Worm (Caenorhabditis elegans) whole organism, young adult: Measurements from ENCODE around the gene R06F6.12.

Source experiments
- B0019.2 ChIP-seq: fragments of 200-800 bp; sonication (Bioruptor generic); conservative IDR thresholded peaks from 2 replicates; pipeline ENCODE4 v1.3.6; 2022; ENCODE audit warnings: missing genetic modification reagents, missing genetic modification characterization, missing compliant biosample characterization
- C17E4.6 ChIP-seq: fragments of 200-800 bp; sonication (Bioruptor generic); IDR thresholded peaks from 2 replicates; pipeline ENCODE4 v1.3.6; 2022; ENCODE audit warnings: missing genetic modification reagents, missing genetic modification characterization, missing compliant biosample characterization
- D2030.7 ChIP-seq: fragments of 200-800 bp; sonication (Bioruptor generic); IDR thresholded peaks from 2 replicates; pipeline ENCODE4 v1.3.6; 2022; ENCODE audit warnings: missing genetic modification reagents, missing genetic modification characterization, missing compliant biosample characterization
- F23B12.7 ChIP-seq: sonication (generic microtip); optimal IDR thresholded peaks from 2 replicates; lab custom pipeline; 2017; ENCODE audit warnings: missing genetic modification characterization, mild to moderate bottlenecking, missing compliant biosample characterization, antibody characterized with exemption, moderate library complexity; ENCODE audit not compliant: insufficient read depth
- F49E8.2 ChIP-seq: sonication (generic microtip); optimal IDR thresholded peaks from 3 replicates; lab custom pipeline; 2017; ENCODE audit warnings: missing genetic modification characterization, mild to moderate bottlenecking, missing compliant biosample characterization, antibody characterized with exemption, moderate library complexity; ENCODE audit not compliant: insufficient read depth
- F52B5.7 ChIP-seq: sonication (generic microtip); optimal IDR thresholded peaks from 2 replicates; lab custom pipeline; 2016; ENCODE audit warnings: mild to moderate bottlenecking, missing genetic modification characterization, missing compliant biosample characterization
- F57C9.4 ChIP-seq: sonication (generic microtip); optimal IDR thresholded peaks from 2 replicates; lab custom pipeline; 2017; ENCODE audit warnings: mild to moderate bottlenecking, missing genetic modification characterization, missing compliant biosample characterization
- K11D2.4 ChIP-seq: fragments of 200-800 bp; sonication (Bioruptor generic); IDR thresholded peaks from 2 replicates; pipeline ENCODE4 v1.3.6; 2022; ENCODE audit warnings: missing genetic modification reagents, missing genetic modification characterization, missing compliant biosample characterization
- K12H6.12 ChIP-seq: fragments of 200-800 bp; sonication (Bioruptor generic); optimal IDR thresholded peaks from 2 replicates; lab custom pipeline; 2018; ENCODE audit warnings: mild to moderate bottlenecking, missing genetic modification characterization, missing compliant biosample characterization
- Y67H2A.10 ChIP-seq: fragments of 200-800 bp; sonication (Bioruptor generic); conservative IDR thresholded peaks from 2 replicates; pipeline ENCODE4 v1.3.6; 2022; ENCODE audit warnings: missing genetic modification reagents, missing genetic modification characterization, missing compliant biosample characterization
- akir-1 ChIP-seq: fragments of 200-800 bp; sonication (Bioruptor generic); optimal IDR thresholded peaks from 2 replicates; lab custom pipeline; 2018; ENCODE audit warnings: mild to moderate bottlenecking, missing genetic modification characterization, moderate library complexity, missing compliant biosample characterization
- aptf-3 ChIP-seq: fragments of 200-800 bp; sonication (Bioruptor generic); IDR thresholded peaks from 2 replicates; pipeline ENCODE4 v1.3.6; 2022; ENCODE audit warnings: missing genetic modification characterization, missing compliant biosample characterization
- attf-5 ChIP-seq: fragments of 200-800 bp; sonication (Bioruptor generic); optimal IDR thresholded peaks from 2 replicates; lab custom pipeline; 2018; ENCODE audit warnings: mild to moderate bottlenecking, missing genetic modification characterization, missing compliant biosample characterization
- attf-6 ChIP-seq: fragments of 200-800 bp; sonication (Bioruptor generic); IDR thresholded peaks from 2 replicates; pipeline ENCODE4 v1.3.6; 2022; ENCODE audit warnings: missing genetic modification reagents, missing genetic modification characterization, missing compliant biosample characterization
- ccch-3 ChIP-seq: fragments of 200-800 bp; sonication (Bioruptor generic); optimal IDR thresholded peaks from 2 replicates; lab custom pipeline; 2018; ENCODE audit warnings: mild to moderate bottlenecking, missing genetic modification characterization, missing compliant biosample characterization
- cebp-1 ChIP-seq, 2 experiments: fragments of 200-800 bp in 1 of 2; sonication (Bioruptor generic) in 1 of 2; sonication (generic microtip) in 1 of 2; IDR thresholded peaks in 1 of 2; optimal IDR thresholded peaks in 1 of 2; 2 replicates each; pipeline versions ENCODE4 v1.3.6 to Lab custom; 2017 to 2022; ENCODE audit warnings: missing compliant biosample characterization in 2 of 2, missing genetic modification characterization in 2 of 2, mild to moderate bottlenecking in 1 of 2, missing genetic modification reagents in 1 of 2, moderate library complexity in 1 of 2
- ceh-100 ChIP-seq: fragments of 200-800 bp; sonication (Bioruptor generic); IDR thresholded peaks from 2 replicates; pipeline ENCODE4 v1.3.6; 2022; ENCODE audit warnings: missing genetic modification reagents, missing genetic modification characterization, missing compliant biosample characterization
- ceh-79 ChIP-seq: sonication (generic microtip); optimal IDR thresholded peaks from 2 replicates; lab custom pipeline; 2017; ENCODE audit warnings: mild to moderate bottlenecking, missing genetic modification characterization, missing compliant biosample characterization
- ceh-91 ChIP-seq: fragments of 200-800 bp; sonication (Bioruptor generic); IDR thresholded peaks from 2 replicates; pipeline ENCODE4 v1.3.6; 2022; ENCODE audit warnings: missing genetic modification reagents, missing genetic modification characterization, missing compliant biosample characterization
- dox-1 ChIP-seq: fragments of 200-800 bp; sonication (Bioruptor generic); IDR thresholded peaks from 2 replicates; pipeline ENCODE4 v1.3.6; 2022; ENCODE audit warnings: missing genetic modification reagents, missing genetic modification characterization, missing compliant biosample characterization
- dpff-1 ChIP-seq: sonication (generic microtip); optimal IDR thresholded peaks from 2 replicates; lab custom pipeline; 2017; ENCODE audit warnings: mild to moderate bottlenecking, missing genetic modification characterization, missing compliant biosample characterization
- dpl-1 ChIP-seq: fragments of 150-350 bp; optimal IDR thresholded peaks from 2 replicates; lab custom pipeline; 2014; ENCODE audit warnings: missing biosample characterization, missing genetic modification reagents, missing genetic modification characterization
- efl-1 ChIP-seq: fragments of 150-350 bp; optimal IDR thresholded peaks from 2 replicates; lab custom pipeline; 2014; ENCODE audit warnings: missing biosample characterization, missing genetic modification reagents, missing genetic modification characterization
- hlh-26 ChIP-seq: fragments of 200-800 bp; sonication (Bioruptor generic); conservative IDR thresholded peaks from 2 replicates; pipeline ENCODE4 v1.3.6; 2022; ENCODE audit warnings: missing genetic modification reagents, missing genetic modification characterization, missing compliant biosample characterization
- hmg-1.2 ChIP-seq: fragments of 200-800 bp; sonication (Bioruptor generic); IDR thresholded peaks from 2 replicates; pipeline ENCODE4 v1.3.6; 2022; ENCODE audit warnings: missing genetic modification reagents, missing genetic modification characterization, missing compliant biosample characterization
- lag-1 ChIP-seq: fragments of 200-800 bp; sonication (Bioruptor generic); IDR thresholded peaks from 2 replicates; pipeline ENCODE4 v1.3.6; 2022; ENCODE audit warnings: missing genetic modification reagents, missing genetic modification characterization, missing compliant biosample characterization
- lin-26 ChIP-seq: fragments of 200-800 bp; sonication (Bioruptor generic); IDR thresholded peaks from 2 replicates; pipeline ENCODE4 v1.3.6; 2022; ENCODE audit warnings: missing genetic modification reagents, missing genetic modification characterization, missing compliant biosample characterization
- lin-54 ChIP-seq: fragments of 200-800 bp; sonication (Bioruptor generic); optimal IDR thresholded peaks from 2 replicates; lab custom pipeline; 2018; ENCODE audit warnings: mild to moderate bottlenecking, missing genetic modification characterization, missing compliant biosample characterization
- lsy-27 ChIP-seq: sonication (generic microtip); optimal IDR thresholded peaks from 2 replicates; lab custom pipeline; 2017; ENCODE audit warnings: missing genetic modification characterization, mild to moderate bottlenecking, missing compliant biosample characterization, antibody characterized with exemption, missing genotype, borderline replicate concordance; ENCODE audit not compliant: insufficient read depth
- madf-8 ChIP-seq: fragments of 200-800 bp; sonication (Bioruptor generic); conservative IDR thresholded peaks from 2 replicates; pipeline ENCODE4 v1.3.6; 2022; ENCODE audit warnings: missing genetic modification reagents, missing genetic modification characterization, missing compliant biosample characterization
- mcd-1 ChIP-seq: fragments of 200-800 bp; sonication (Bioruptor generic); IDR thresholded peaks from 2 replicates; pipeline ENCODE4 v1.3.6; 2022; ENCODE audit warnings: missing genetic modification reagents, missing genetic modification characterization, missing compliant biosample characterization
- mel-28 ChIP-seq: sonication (generic microtip); optimal IDR thresholded peaks from 2 replicates; lab custom pipeline; 2016; ENCODE audit warnings: borderline replicate concordance, mild to moderate bottlenecking, missing genetic modification characterization, missing compliant biosample characterization
- mxl-1 ChIP-seq: sonication (generic microtip); optimal IDR thresholded peaks from 2 replicates; lab custom pipeline; 2016; ENCODE audit warnings: missing genetic modification characterization, missing compliant biosample characterization
- nfya-2 ChIP-seq: fragments of 200-800 bp; sonication (Bioruptor generic); IDR thresholded peaks from 2 replicates; pipeline ENCODE4 v1.3.6; 2022; ENCODE audit warnings: missing genetic modification reagents, missing genetic modification characterization, missing compliant biosample characterization
- pbrm-1 ChIP-seq: fragments of 200-800 bp; sonication (Bioruptor generic); IDR thresholded peaks from 2 replicates; pipeline ENCODE4 v1.3.6; 2022; ENCODE audit warnings: missing genetic modification reagents, missing genetic modification characterization, missing compliant biosample characterization
- pha-4 ChIP-seq: fragments of 150-350 bp; sonication (generic microtip); optimal IDR thresholded peaks from 2 replicates; lab custom pipeline; 2014; ENCODE audit warnings: missing biosample characterization, missing genetic modification reagents, missing genetic modification characterization
- rcor-1 ChIP-seq: fragments of 200-800 bp; sonication (Bioruptor generic); IDR thresholded peaks from 2 replicates; pipeline ENCODE4 v1.3.6; 2022; ENCODE audit warnings: missing genetic modification reagents, missing genetic modification characterization, missing compliant biosample characterization
- repo-1 ChIP-seq: sonication (generic microtip); optimal IDR thresholded peaks from 2 replicates; lab custom pipeline; 2017; ENCODE audit warnings: mild to moderate bottlenecking, missing genetic modification characterization, missing compliant biosample characterization
- sdz-38 ChIP-seq: sonication (generic microtip); optimal IDR thresholded peaks from 2 replicates; lab custom pipeline; 2016; ENCODE audit warnings: missing genotype, missing genetic modification characterization, missing compliant biosample characterization
- snpc-1.3 ChIP-seq: sonication (generic microtip); optimal IDR thresholded peaks from 2 replicates; lab custom pipeline; 2017; ENCODE audit warnings: missing genetic modification characterization, mild to moderate bottlenecking, missing compliant biosample characterization, antibody characterized with exemption, moderate library complexity, missing genotype, missing genetic modification reagents; ENCODE audit not compliant: insufficient read depth
- snpc-4 ChIP-seq, 5 experiments: fragments of 150-350 bp in 1 of 5; sonication (generic microtip) in 4 of 5; optimal IDR thresholded peaks; 2 replicates each; lab custom pipeline; 2014 to 2018; ENCODE audit warnings: missing genetic modification characterization in 5 of 5, missing biosample characterization in 3 of 5, antibody characterized with exemption in 2 of 5, mild to moderate bottlenecking in 2 of 5, missing compliant biosample characterization in 2 of 5, missing genotype in 2 of 5, moderate library complexity in 2 of 5, missing genetic modification reagents in 1 of 5
- zfh-2 ChIP-seq: fragments of 200-800 bp; sonication (Bioruptor generic); conservative IDR thresholded peaks from 2 replicates; pipeline ENCODE4 v1.3.6; 2022; ENCODE audit warnings: missing genetic modification reagents, missing genetic modification characterization, missing compliant biosample characterization
- ztf-26 ChIP-seq: sonication (generic microtip); optimal IDR thresholded peaks from 2 replicates; lab custom pipeline; 2017; ENCODE audit warnings: missing genetic modification characterization, missing compliant biosample characterization

Gene R06F6.12

ce11 chrII:10862749-10863656, 39.1 kb upstream of the R06F6.12 start (continued):
- TF ChIP-seq mcd-1 (GFP tag; lab: Robert Waterston, UW) = no peak
- no peak for TF ChIP-seq lsy-27 (tag; lab: Kevin White, UChicago)
- peak; percentile 57 for TF ChIP-seq madf-8 (GFP tag; lab: Robert Waterston, UW)
- TF ChIP-seq D2030.7 (GFP tag; lab: Robert Waterston, UW) = peak; percentile 40; the same call in 1 of the 2 replicates
- TF ChIP-seq rcor-1 (GFP tag; lab: Robert Waterston, UW) = no peak
- TF ChIP-seq zfh-2 (GFP tag; lab: Robert Waterston, UW) = peak; percentile 39; the same call in 1 of the 2 replicates
- no peak for TF ChIP-seq K11D2.4 (GFP tag; lab: Robert Waterston, UW)
- TF ChIP-seq sdz-38 (tag; lab: Kevin White, UChicago) = no peak
- TF ChIP-seq ceh-91 (GFP tag; lab: Robert Waterston, UW) = 0 out of 2 replicates have a peak, but pooled peaks have one; percentile 40
- peak; percentile 20; the same call in 1 of the 2 replicates for TF ChIP-seq pbrm-1 (GFP tag; lab: Robert Waterston, UW)
- no peak for TF ChIP-seq attf-5
- no peak for TF ChIP-seq pha-4 (tag; lab: Kevin White, UChicago)
- TF ChIP-seq mxl-1 (tag; lab: Kevin White, UChicago) = no peak
- no peak for TF ChIP-seq cebp-1 (GFP tag; IDR thresholded peaks at IDR 0.05; lab: Robert Waterston, UW)
- no peak for TF ChIP-seq cebp-1 (tag; optimal IDR thresholded peaks at IDR 0.05; lab: Kevin White, UChicago)
- TF ChIP-seq K12H6.12 (tag; lab: Kevin White, UChicago) = no peak
- TF ChIP-seq ztf-26 (tag; lab: Kevin White, UChicago) = no peak
- no peak for TF ChIP-seq ceh-100 (GFP tag; lab: Robert Waterston, UW)
- TF ChIP-seq efl-1 = peak; percentile 46
- no peak for TF ChIP-seq ccch-3
- no peak for TF ChIP-seq F52B5.7 (tag; lab: Kevin White, UChicago)
- TF ChIP-seq C17E4.6 (GFP tag; lab: Robert Waterston, UW) = no peak
- no peak for TF ChIP-seq F23B12.7 (tag; lab: Kevin White, UChicago)
- no peak for TF ChIP-seq dpff-1 (tag; lab: Kevin White, UChicago)
- TF ChIP-seq hlh-26 (GFP tag; lab: Robert Waterston, UW) = no peak
- peak; percentile 16 for TF ChIP-seq dpl-1 (GFP tag; lab: Kevin White, UChicago)
- no peak for TF ChIP-seq F49E8.2 (tag; lab: Kevin White, UChicago)
- no peak for TF ChIP-seq attf-6
- no peak for TF ChIP-seq lag-1 (GFP tag; lab: Robert Waterston, UW)
- TF ChIP-seq nfya-2 (GFP tag; lab: Robert Waterston, UW) = no peak
- peak; percentile 4; the same call in 1 of the 2 replicates for TF ChIP-seq hmg-1.2 (GFP tag; lab: Robert Waterston, UW)
- TF ChIP-seq B0019.2 (GFP tag; lab: Robert Waterston, UW) = no peak
- no peak for TF ChIP-seq F57C9.4 (tag; lab: Kevin White, UChicago)
- no peak for TF ChIP-seq ceh-79 (tag; lab: Kevin White, UChicago)
- no peak for TF ChIP-seq Y67H2A.10 (GFP tag; lab: Robert Waterston, UW)
- TF ChIP-seq mel-28 (tag; lab: Kevin White, UChicago) = no peak
- TF ChIP-seq snpc-4 (GFP tag; optimal IDR thresholded peaks at IDR 0.05; lab: Kevin White, UChicago) = no peak
- TF ChIP-seq snpc-4 (tag; optimal IDR thresholded peaks at IDR 0.05; lab: Kevin White, UChicago) = peak in 1 of 4 experiments; percentile 13
- TF ChIP-seq dox-1 (GFP tag; lab: Robert Waterston, UW) = no peak
- TF ChIP-seq aptf-3 (GFP tag; lab: Robert Waterston, UW) = no peak
- TF ChIP-seq repo-1 (tag; lab: Kevin White, UChicago) = no peak
- TF ChIP-seq akir-1 = no peak
- no peak for TF ChIP-seq lin-54 (GFP tag; lab: Kevin White, UChicago)
- no peak for TF ChIP-seq lin-26 (GFP tag; lab: Robert Waterston, UW)
- no peak for TF ChIP-seq snpc-1.3 (tag; lab: Kevin White, UChicago)
